Fruit fly (Drosophila melanogaster) Kc167 (cell line): Measurements from ENCODE around the gene ppk23.

ENCODE experiments used
- Myc ChIP-seq: fragments of >200 bp; optimal IDR thresholded peaks from 2 replicates; lab custom pipeline; 2017; ENCODE audit warnings: missing external identifiers
- h ChIP-seq: fragments of >200 bp; optimal IDR thresholded peaks from 3 replicates; lab custom pipeline; 2018; ENCODE audit warnings: missing external identifiers
- psq ChIP-seq: fragments of >200 bp; optimal IDR thresholded peaks from 2 replicates; lab custom pipeline; 2017; ENCODE audit warnings: missing external identifiers
- ttk ChIP-seq: sonication (Bioruptor generic); optimal IDR thresholded peaks from 2 replicates; lab custom pipeline; 2017; ENCODE audit warnings: missing external identifiers

- no peak for TF ChIP-seq psq (lab: Kevin White, UChicago)
- TF ChIP-seq Myc = no peak
- TF ChIP-seq ttk (lab: Kevin White, UChicago) = no peak
- no peak for TF ChIP-seq h (lab: Kevin White, UChicago)
Observed at dm6 chrX:17534321-17534720, 34.7 kb downstream of the ppk23 start.
